Worm (Caenorhabditis elegans) whole organism, L4 larva: Measurements from ENCODE around the gene F46C8.8.

Source experiments
- F44E2.7 ChIP-seq: fragments of 200-800 bp; sonication (Bioruptor generic); IDR thresholded peaks from 2 replicates; pipeline ENCODE4 v2.1.2; 2022; ENCODE audit warnings: missing genetic modification characterization, missing compliant biosample characterization
- R02D3.7 ChIP-seq: fragments of 150-350 bp; sonication (generic microtip); optimal IDR thresholded peaks from 3 replicates; lab custom pipeline; 2014; ENCODE audit warnings: missing biosample characterization, missing genetic modification characterization
- ama-1 ChIP-seq: fragments of 150-350 bp; optimal IDR thresholded peaks from 2 replicates; lab custom pipeline; 2014; ENCODE audit warnings: inconsistent platforms, mixed read lengths
- fos-1 ChIP-seq: fragments of 150-350 bp; optimal IDR thresholded peaks from 2 replicates; lab custom pipeline; 2014; ENCODE audit warnings: missing biosample characterization, missing genetic modification characterization
- hmg-1.1 ChIP-seq: fragments of 200-800 bp; sonication (Bioruptor generic); IDR thresholded peaks from 2 replicates; pipeline ENCODE4 v1.3.6; 2022; ENCODE audit warnings: missing genetic modification reagents, missing genetic modification characterization, missing compliant biosample characterization
- lin-1 ChIP-seq: fragments of 200-800 bp; sonication (Bioruptor generic); IDR thresholded peaks from 2 replicates; pipeline ENCODE4 v1.3.6; 2022; ENCODE audit warnings: missing genetic modification reagents, missing genetic modification characterization, missing compliant biosample characterization
- lin-13 ChIP-seq: fragments of 150-350 bp; optimal IDR thresholded peaks from 2 replicates; lab custom pipeline; 2014; ENCODE audit warnings: missing biosample characterization, missing genetic modification reagents, missing genetic modification characterization
- madf-5 ChIP-seq, 2 experiments: fragments of 200-800 bp; sonication (Bioruptor generic); IDR thresholded peaks; 2 replicates each; pipeline ENCODE4 v1.3.6; 2022; ENCODE audit warnings: missing compliant biosample characterization in 2 of 2, missing genetic modification characterization in 2 of 2
- nhr-11 ChIP-seq: fragments of 150-350 bp; optimal IDR thresholded peaks from 2 replicates; lab custom pipeline; 2014; ENCODE audit warnings: missing biosample characterization, missing genetic modification characterization
- php-3 ChIP-seq: fragments of 200-800 bp; sonication (Bioruptor generic); IDR thresholded peaks from 2 replicates; pipeline ENCODE4 v1.3.6; 2022; ENCODE audit warnings: missing genetic modification reagents, missing genetic modification characterization, missing compliant biosample characterization
- snpc-4 ChIP-seq: fragments of 150-350 bp; optimal IDR thresholded peaks from 2 replicates; lab custom pipeline; 2014; ENCODE audit warnings: missing biosample characterization, missing genetic modification characterization
- zag-1 ChIP-seq: fragments of 150-350 bp; optimal IDR thresholded peaks from 2 replicates; lab custom pipeline; 2014; ENCODE audit warnings: missing biosample characterization, missing genetic modification characterization

DNA sequence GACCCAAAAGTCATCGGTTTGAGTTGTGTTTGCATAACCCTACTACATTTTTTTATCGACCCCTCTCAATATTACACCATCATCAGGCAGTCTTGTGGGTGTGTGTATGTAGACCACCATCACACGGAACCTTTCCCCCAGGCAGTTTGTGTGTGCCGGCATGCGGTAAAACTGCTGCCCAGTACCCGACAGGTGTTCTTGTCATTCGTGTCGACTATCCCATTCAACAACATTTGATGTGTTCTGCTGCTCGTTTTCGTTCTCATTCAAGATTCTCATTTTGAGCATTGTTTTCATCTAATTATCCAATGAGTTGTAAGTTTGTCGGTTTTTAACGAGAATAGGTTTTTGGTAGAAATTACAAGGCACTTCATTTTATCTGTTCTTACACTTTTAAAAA, 31.6 kb downstream of the F46C8.8 start:
- TF ChIP-seq hmg-1.1 (GFP tag; lab: Robert Waterston, UW) (no peak), php-3 (GFP tag; lab: Robert Waterston, UW) (no peak), nhr-11 (tag; lab: Kevin White, UChicago) (no peak), F44E2.7 (GFP tag; lab: Robert Waterston, UW) (no peak), fos-1 (tag; lab: Kevin White, UChicago) (no peak), zag-1 (no peak), madf-5 (GFP tag; IDR thresholded peaks at IDR 0.05; lab: Robert Waterston, UW) (no peak), snpc-4 (tag; lab: Kevin White, UChicago) (no peak), R02D3.7 (no peak), lin-1 (no peak), lin-13 (GFP tag; lab: Kevin White, UChicago) (no peak), ama-1 (lab: Kevin White, UChicago) (no peak)
